Fruit fly (Drosophila melanogaster) whole organism, adult: ENCODE results near the gene CG14625.
A peak's percentile ranks its signal among the peaks of the same experiment; 100 is the strongest.

Experiments
- CG11617 ChIP-seq: fragments of 200-800 bp; sonication (Bioruptor generic); optimal IDR thresholded peaks from 2 replicates; lab custom pipeline; 2017; ENCODE audit warnings: mild to moderate bottlenecking, missing biosample characterization, missing genetic modification reagents, missing genetic modification characterization
- CG12768 ChIP-seq: fragments of 200-800 bp; sonication (Bioruptor generic); optimal IDR thresholded peaks from 2 replicates; lab custom pipeline; 2017; ENCODE audit warnings: missing biosample characterization, missing genetic modification characterization, mild to moderate bottlenecking, moderate library complexity, missing genetic modification reagents
- CG14711 ChIP-seq: fragments of 200-800 bp; sonication (Bioruptor generic); optimal IDR thresholded peaks from 2 replicates; lab custom pipeline; 2018; ENCODE audit warnings: missing biosample characterization, mild to moderate bottlenecking, missing genetic modification characterization, moderate library complexity
- CG1620 ChIP-seq: fragments of 200-800 bp; sonication (Bioruptor generic); optimal IDR thresholded peaks from 2 replicates; lab custom pipeline; 2016; ENCODE audit warnings: missing biosample characterization, missing genetic modification characterization
- CG33017 ChIP-seq: fragments of 200-800 bp; sonication (Bioruptor generic); optimal IDR thresholded peaks from 2 replicates; lab custom pipeline; 2018; ENCODE audit warnings: missing biosample characterization, mild to moderate bottlenecking, missing genetic modification characterization, moderate library complexity
- CG5204 ChIP-seq: fragments of 200-800 bp; sonication (Bioruptor generic); optimal IDR thresholded peaks from 2 replicates; lab custom pipeline; 2016; ENCODE audit warnings: missing biosample characterization, missing genetic modification characterization
- CG7045 ChIP-seq: fragments of 200-800 bp; sonication (Bioruptor generic); optimal IDR thresholded peaks from 2 replicates; lab custom pipeline; 2017; ENCODE audit warnings: missing biosample characterization, mild to moderate bottlenecking, missing genetic modification characterization
- CG7101 ChIP-seq: fragments of 200-800 bp; sonication (Bioruptor generic); optimal IDR thresholded peaks from 2 replicates; lab custom pipeline; 2018; ENCODE audit warnings: missing biosample characterization, mild to moderate bottlenecking, missing genetic modification characterization, moderate library complexity
- Clk ChIP-seq: fragments of 200-800 bp; sonication (Bioruptor generic); optimal IDR thresholded peaks from 2 replicates; lab custom pipeline; 2017; ENCODE audit warnings: missing biosample characterization, missing genetic modification characterization
- Crg-1 ChIP-seq: fragments of 200-800 bp; sonication (Bioruptor generic); optimal IDR thresholded peaks from 2 replicates; lab custom pipeline; 2016; ENCODE audit warnings: missing biosample characterization, missing genetic modification characterization
- Hr96 ChIP-seq: fragments of 200-800 bp; sonication (Bioruptor generic); optimal IDR thresholded peaks from 2 replicates; lab custom pipeline; 2016; ENCODE audit warnings: missing biosample characterization, missing genetic modification characterization
- Mnt ChIP-seq: fragments of 200-800 bp; sonication (Bioruptor generic); optimal IDR thresholded peaks from 2 replicates; lab custom pipeline; 2016; ENCODE audit warnings: missing biosample characterization, mild to moderate bottlenecking, missing genetic modification characterization
- bab1 ChIP-seq: fragments of 200-800 bp; sonication (Bioruptor generic); optimal IDR thresholded peaks from 3 replicates; lab custom pipeline; 2019; ENCODE audit warnings: missing biosample characterization, mild to moderate bottlenecking, missing genetic modification characterization, moderate library complexity
- cic ChIP-seq: fragments of 200-800 bp; sonication (Bioruptor generic); optimal IDR thresholded peaks from 2 replicates; lab custom pipeline; 2017; ENCODE audit warnings: missing biosample characterization, mild to moderate bottlenecking, missing genetic modification characterization, moderate library complexity
- cnc ChIP-seq, 2 experiments: fragments of >200 bp; optimal IDR thresholded peaks; 2 replicates each; lab custom pipeline; 2017
- kay ChIP-seq: fragments of 200-800 bp; sonication (Bioruptor generic); peaks from one replicate; lab custom pipeline; 2016; ENCODE audit warnings: missing biosample characterization, missing genetic modification characterization, borderline replicate concordance
- ovo ChIP-seq: fragments of 200-800 bp; sonication (Bioruptor generic); optimal IDR thresholded peaks from 2 replicates; lab custom pipeline; 2016; ENCODE audit warnings: missing biosample characterization, missing genetic modification characterization
- pad ChIP-seq: fragments of 200-800 bp; sonication (Bioruptor generic); optimal IDR thresholded peaks from 3 replicates; lab custom pipeline; 2017; ENCODE audit warnings: missing biosample characterization, missing genetic modification characterization, mild to moderate bottlenecking, moderate library complexity, missing genetic modification reagents
- tj ChIP-seq: fragments of 200-800 bp; sonication (Bioruptor generic); optimal IDR thresholded peaks from 3 replicates; lab custom pipeline; 2017; ENCODE audit warnings: missing biosample characterization, mild to moderate bottlenecking, missing genetic modification characterization, moderate library complexity
- toe ChIP-seq: fragments of 200-800 bp; sonication (Bioruptor generic); optimal IDR thresholded peaks from 2 replicates; lab custom pipeline; 2016; ENCODE audit warnings: missing biosample characterization, missing genetic modification characterization

The CG14625 gene

dm6 chrX:1191008-1191407 is 8.3 kb upstream of the CG14625 start, which contains the start of gene CG11380:
CG11380 (plus strand) TSS chrX:1191308.
- TF ChIP-seq kay (GFP tag; lab: Kevin White, UChicago) = no peak
- peak; percentile 41 for TF ChIP-seq tj (GFP tag; lab: Kevin White, UChicago)

dm6 chrX:1197862-1198261 is 1.5 kb upstream of the CG14625 start:
- no peak for TF ChIP-seq bab1 (GFP tag; lab: Kevin White, UChicago)
- no peak for TF ChIP-seq Hr96 (GFP tag; lab: Kevin White, UChicago)
- TF ChIP-seq CG12768 (GFP tag; lab: Kevin White, UChicago) = no peak
- no peak for TF ChIP-seq tj (GFP tag; lab: Kevin White, UChicago)
- TF ChIP-seq CG5204 = no peak

- no peak for TF ChIP-seq CG14711 (tag; lab: Kevin White, UChicago)
- no peak for TF ChIP-seq pad
- TF ChIP-seq bab1 (GFP tag; lab: Kevin White, UChicago) = no peak
- no peak for TF ChIP-seq Mnt
- TF ChIP-seq ovo (GFP tag; lab: Kevin White, UChicago) = no peak
- no peak for TF ChIP-seq toe (GFP tag; lab: Kevin White, UChicago)
- no peak for TF ChIP-seq Hr96 (GFP tag; lab: Kevin White, UChicago)
- TF ChIP-seq CG7101 (tag; lab: Kevin White, UChicago) = no peak
- TF ChIP-seq CG1620 (GFP tag; lab: Kevin White, UChicago) = no peak
- TF ChIP-seq cnc (optimal IDR thresholded peaks at IDR 0.05; lab: Kevin White, UChicago) = no peak
These were observed 4.1 kb downstream of the CG14625 start, which contains the start of gene CG11381 for dm6 chrX:1203477-1203876. CG11381 (plus strand) TSS chrX:1203777.

- TF ChIP-seq tj (GFP tag; lab: Kevin White, UChicago) (peak; percentile 57), cnc (optimal IDR thresholded peaks at IDR 0.05; lab: Kevin White, UChicago) (no peak)
These were observed 7.1 kb downstream of the CG14625 start, which contains the start of gene CG14624 for dm6 chrX:1206437-1206836. CG14624 (plus strand) TSS chrX:1206737.

- no peak for TF ChIP-seq ovo (GFP tag; lab: Kevin White, UChicago)
- no peak for TF ChIP-seq CG1620 (GFP tag; lab: Kevin White, UChicago)
- TF ChIP-seq CG14711 (tag; lab: Kevin White, UChicago) = no peak
- TF ChIP-seq cnc (optimal IDR thresholded peaks at IDR 0.05; lab: Kevin White, UChicago) = no peak
- TF ChIP-seq Crg-1 (GFP tag; lab: Kevin White, UChicago) = no peak
- TF ChIP-seq CG33017 = no peak
- TF ChIP-seq cic = no peak
- TF ChIP-seq CG7101 (tag; lab: Kevin White, UChicago) = no peak
- no peak for TF ChIP-seq tj (GFP tag; lab: Kevin White, UChicago)
- TF ChIP-seq CG7045 (GFP tag; lab: Kevin White, UChicago) = no peak
- TF ChIP-seq Clk (GFP tag; lab: Kevin White, UChicago) = no peak
- TF ChIP-seq CG5204 = no peak
- no peak for TF ChIP-seq CG12768 (GFP tag; lab: Kevin White, UChicago)
- TF ChIP-seq Hr96 (GFP tag; lab: Kevin White, UChicago) = no peak
- no peak for TF ChIP-seq pad
- TF ChIP-seq Mnt = no peak
- TF ChIP-seq kay (GFP tag; lab: Kevin White, UChicago) = no peak
- TF ChIP-seq CG11617 (GFP tag; lab: Kevin White, UChicago) = no peak
- TF ChIP-seq bab1 (GFP tag; lab: Kevin White, UChicago) = no peak
- no peak for TF ChIP-seq toe (GFP tag; lab: Kevin White, UChicago)
These were observed 10.1 kb downstream of the CG14625 start, which contains the start of gene CG11382 for dm6 chrX:1209251-1210020. CG11382 (plus strand) TSS chrX:1209970.

- TF ChIP-seq pad (no peak), Hr96 (GFP tag; lab: Kevin White, UChicago) (no peak), Clk (GFP tag; lab: Kevin White, UChicago) (no peak), tj (GFP tag; lab: Kevin White, UChicago) (no peak), cnc (optimal IDR thresholded peaks at IDR 0.05; lab: Kevin White, UChicago) (no peak), CG7045 (GFP tag; lab: Kevin White, UChicago) (no peak), CG11617 (GFP tag; lab: Kevin White, UChicago) (no peak), bab1 (GFP tag; lab: Kevin White, UChicago) (peak; percentile 40), cic (peak; percentile 2), CG5204 (no peak)
These were observed 15.7 kb downstream of the CG14625 start, which contains the start of gene CG11398 for dm6 chrX:1215000-1215399. CG11398 (minus strand) TSS chrX:1215156.

dm6 chrX:1216681-1217080 is 17.3 kb downstream of the CG14625 start:
- TF ChIP-seq bab1 (GFP tag; lab: Kevin White, UChicago) = no peak
